Worm (Caenorhabditis elegans): ENCODE measurements around the gene F54D5.17.

DNA sequence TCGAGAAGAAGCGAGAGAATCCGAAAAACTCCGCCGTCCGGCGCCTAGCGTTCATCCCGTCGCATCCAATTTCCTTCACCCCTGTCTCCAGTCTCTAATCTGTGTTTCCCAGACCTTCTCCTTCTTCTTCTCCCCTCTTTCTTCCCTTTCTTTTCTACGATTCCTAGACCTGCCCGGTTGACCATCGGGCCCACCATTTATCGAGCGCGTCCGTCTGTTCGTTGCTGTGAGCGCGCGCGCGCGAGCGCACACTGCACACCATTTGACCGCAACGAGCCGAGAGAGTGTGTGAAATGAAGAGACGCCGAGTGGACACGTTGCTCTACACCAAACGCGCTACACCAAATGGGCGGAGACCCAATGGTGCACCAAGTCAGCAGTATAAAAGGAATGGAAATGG lies 19.3 kb upstream of the F54D5.17 start:
- TF ChIP-seq ceh-20 (GFP tag; IDR thresholded peaks at IDR 0.05): no peak
- TF ChIP-seq nhr-6 (tag; optimal IDR thresholded peaks at IDR 0.05): no peak
- TF ChIP-seq ztf-11 (tag; optimal IDR thresholded peaks at IDR 0.05): no peak
- no peak for TF ChIP-seq hlh-30 (tag; optimal IDR thresholded peaks at IDR 0.05; ENCODE audit: insufficient read depth)
- TF ChIP-seq mxl-3 (GFP tag; optimal IDR thresholded peaks at IDR 0.05): no peak
- TF ChIP-seq mes-2 (tag; optimal IDR thresholded peaks at IDR 0.05; ENCODE audit: poor library complexity, severe bottlenecking): no peak
- TF ChIP-seq spr-1 (tag; optimal IDR thresholded peaks at IDR 0.05): no peak
- no peak for TF ChIP-seq lsy-2 (tag; optimal IDR thresholded peaks at IDR 0.05)
- TF ChIP-seq F26F4.8 (GFP tag; conservative IDR thresholded peaks at IDR 0.05): no peak
- no peak for TF ChIP-seq dpl-1 (GFP tag; optimal IDR thresholded peaks at IDR 0.05)
- no peak for TF ChIP-seq nhr-10 (tag; optimal IDR thresholded peaks at IDR 0.05)

All from whole organism, L4 larva.